Fruit fly (Drosophila melanogaster): ENCODE results near the gene CG43082.

dm6 chr3L:15700338-15700966 lies 38.8 kb downstream of the CG43082 start:
- TF ChIP-seq nmo (GFP tag; optimal IDR thresholded peaks at IDR 0.05) (peak; percentile 82), CG6813 (GFP tag; optimal IDR thresholded peaks at IDR 0.05) (no peak), Stat92E (GFP tag; optimal IDR thresholded peaks at IDR 0.05) (peak in 1 of 3 experiments; percentile 23), CG34224 (GFP tag; IDR thresholded peaks at IDR 0.05; ENCODE audit: partially characterized antibody) (no peak), CG6854 (GFP tag; optimal IDR thresholded peaks at IDR 0.05) (no peak)
